Fruit fly (Drosophila melanogaster): ENCODE data around the gene CG3817.

- no peak for TF ChIP-seq h (optimal IDR thresholded peaks at IDR 0.05)
- TF ChIP-seq insv (optimal IDR thresholded peaks at IDR 0.05): no peak
- TF ChIP-seq Sin3A (optimal IDR thresholded peaks at IDR 0.05): no peak
These were observed 5.4 kb downstream of the CG3817 start, which contains the start of gene VhaPPA1-1 for dm6 chr3R:14903837-14904431.
